Worm (Caenorhabditis elegans): ENCODE results near the gene F47E1.20.

ce11 chrX:9091873-9092272 is 43.1 kb downstream of the F47E1.20 start:
- no peak for TF ChIP-seq hnd-1 (tag; optimal IDR thresholded peaks at IDR 0.05)
- no peak for TF ChIP-seq flt-1 (GFP tag; IDR thresholded peaks at IDR 0.05)
- TF ChIP-seq tra-4 (tag; optimal IDR thresholded peaks at IDR 0.05): no peak
- TF ChIP-seq pes-1 (GFP tag; IDR thresholded peaks at IDR 0.05): no peak
- no peak for TF ChIP-seq aly-1 (tag; optimal IDR thresholded peaks at IDR 0.05)
- TF ChIP-seq ama-1 (optimal IDR thresholded peaks at IDR 0.05): no peak
